Worm (Caenorhabditis elegans) whole organism, L2 larva: ENCODE data around the gene scvp-1.

Experiments used
- aly-2 ChIP-seq: fragments of 150-350 bp; optimal IDR thresholded peaks from 2 replicates; lab custom pipeline; 2014; ENCODE audit warnings: missing biosample characterization, missing genetic modification characterization
- blmp-1 ChIP-seq: sonication (generic microtip); optimal IDR thresholded peaks from 2 replicates; lab custom pipeline; 2017; ENCODE audit warnings: missing genetic modification characterization, mild to moderate bottlenecking, missing compliant biosample characterization, antibody characterized with exemption, moderate library complexity; ENCODE audit not compliant: insufficient read depth
- nhr-77 ChIP-seq: fragments of 150-350 bp; optimal IDR thresholded peaks from 2 replicates; lab custom pipeline; 2014; ENCODE audit warnings: missing biosample characterization, missing genetic modification characterization

DNA sequence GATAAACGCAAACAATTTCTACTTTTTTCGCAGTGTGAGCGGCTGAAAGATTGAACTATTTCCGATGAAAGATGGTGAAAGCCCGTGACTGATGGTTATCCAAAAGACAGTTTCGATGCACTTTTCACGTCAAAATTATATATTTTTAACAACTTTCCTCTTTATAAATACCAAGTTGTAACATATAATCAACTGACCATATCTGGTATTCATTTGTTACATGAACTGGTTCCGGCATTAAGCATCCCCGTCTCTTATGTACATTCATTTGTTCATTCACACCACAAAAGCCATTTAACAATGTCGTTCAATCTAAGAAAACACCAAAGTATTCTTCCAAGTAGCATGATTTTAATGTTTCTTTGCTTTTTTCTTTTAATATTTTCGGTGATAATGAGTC is 47.6 kb downstream of the scvp-1 start, which contains the start of gene F32D8.2:
- no peak for TF ChIP-seq aly-2 (tag; lab: Kevin White, UChicago)
- TF ChIP-seq nhr-77 (tag; lab: Kevin White, UChicago) = no peak
- no peak for TF ChIP-seq blmp-1 (tag; lab: Kevin White, UChicago)
